Worm (Caenorhabditis elegans): ENCODE data around the gene mec-14.

Gene mec-14

DNA sequence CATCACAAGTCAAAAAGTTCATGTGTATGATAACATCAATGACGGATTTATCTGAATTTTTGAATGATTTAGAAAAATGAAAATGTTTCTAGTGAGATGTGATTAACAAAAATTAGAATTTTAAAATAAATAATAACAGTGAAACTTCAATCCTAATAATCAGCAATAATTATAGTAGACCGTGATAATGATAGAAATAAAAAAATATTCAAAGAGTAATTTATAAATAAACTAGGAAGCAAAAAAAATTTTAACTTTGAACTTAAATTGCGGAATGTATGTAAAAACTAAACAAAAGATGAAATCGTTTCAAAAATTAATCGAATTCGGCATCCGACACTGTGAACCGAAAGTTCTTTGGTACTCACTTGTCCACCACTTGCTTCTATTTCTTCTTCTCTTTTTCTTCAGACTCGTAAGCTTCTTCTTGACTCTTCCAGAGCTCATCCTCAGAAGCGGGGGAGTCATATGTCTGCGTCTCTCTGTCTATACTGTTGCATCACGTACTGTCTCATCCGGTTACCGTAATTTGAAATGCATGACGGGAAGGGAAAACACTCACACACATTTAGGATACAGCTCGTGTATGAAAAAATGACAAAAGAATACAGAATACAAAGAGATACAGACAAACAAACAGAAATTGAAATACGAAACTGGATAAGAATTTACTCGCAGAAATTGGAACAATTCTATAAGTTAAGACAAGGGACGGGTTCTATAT lies at the start of gene mec-14:
Gene mec-14, minus strand, starts transcription at position 51 of the 724 bp plus-strand sequence.
- TF ChIP-seq ama-1 (optimal IDR thresholded peaks at IDR 0.05) (no peak), nhr-25 (tag; optimal IDR thresholded peaks at IDR 0.05) (no peak), unc-55 (GFP tag; optimal IDR thresholded peaks at IDR 0.05) (peak; percentile 68)

DNA sequence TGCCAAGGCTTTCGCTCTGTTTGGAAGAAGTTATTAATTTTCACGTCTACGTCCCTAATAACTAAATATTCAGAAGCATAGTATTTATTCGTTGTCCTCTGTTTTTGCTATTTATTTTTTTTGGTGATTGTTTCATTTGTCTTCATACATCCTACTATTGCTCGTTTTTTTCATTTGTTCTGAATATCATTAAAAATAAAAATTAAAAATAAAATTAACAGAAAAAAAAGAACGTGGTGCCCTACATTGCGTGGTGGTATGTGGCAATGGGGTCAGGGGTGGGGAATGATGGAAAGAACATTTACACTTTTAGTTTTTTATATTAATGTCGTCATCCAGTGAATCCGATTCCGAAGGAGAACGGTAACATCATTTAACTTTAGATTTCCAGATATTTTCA lies 48.3 kb upstream of the mec-14 start, which contains the start of gene ztf-31:
Gene ztf-31, plus strand, starts transcription at position 301 of the 400 bp plus-strand sequence.
- TF ChIP-seq nhr-77 (tag; optimal IDR thresholded peaks at IDR 0.05) (no peak), zag-1 (tag; optimal IDR thresholded peaks at IDR 0.05) (no peak), Y55F3AM.14 (GFP tag; optimal IDR thresholded peaks at IDR 0.05) (no peak), blmp-1 (tag; optimal IDR thresholded peaks at IDR 0.05; ENCODE audit: insufficient read depth) (no peak), ztf-4 (tag; optimal IDR thresholded peaks at IDR 0.05) (no peak), ztf-11 (tag; optimal IDR thresholded peaks at IDR 0.05) (no peak), nhr-6 (tag; optimal IDR thresholded peaks at IDR 0.05) (no peak), fos-1 (tag; optimal IDR thresholded peaks at IDR 0.05) (no peak), nhr-25 (tag; optimal IDR thresholded peaks at IDR 0.05) (no peak), mbf-1 (tag; optimal IDR thresholded peaks at IDR 0.05) (no peak), dmd-4 (tag; optimal IDR thresholded peaks at IDR 0.05) (no peak), elt-1 (tag; optimal IDR thresholded peaks at IDR 0.05) (no peak), aly-2 (tag; optimal IDR thresholded peaks at IDR 0.05) (no peak), gmeb-1 (tag; optimal IDR thresholded peaks at IDR 0.05) (no peak)

DNA sequence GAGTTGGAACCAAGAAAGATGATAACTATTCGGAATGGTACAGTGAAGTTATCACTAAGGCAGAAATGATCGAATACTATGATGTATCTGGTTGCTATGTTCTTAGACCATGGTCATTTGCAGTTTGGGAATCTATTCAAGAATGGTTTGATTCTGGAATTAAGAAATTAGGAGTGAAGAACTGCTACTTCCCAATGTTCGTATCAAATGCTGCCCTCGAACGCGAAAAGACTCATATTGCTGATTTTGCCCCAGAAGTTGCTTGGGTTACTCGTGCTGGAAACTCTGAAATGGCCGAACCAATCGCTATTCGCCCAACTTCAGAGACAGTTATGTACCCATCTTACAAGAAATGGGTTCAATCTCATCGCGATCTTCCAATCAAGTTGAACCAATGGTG lies 46.6 kb upstream of the mec-14 start:
- TF ChIP-seq nhr-11 (tag; optimal IDR thresholded peaks at IDR 0.05) (no peak), Y55F3AM.14 (GFP tag; optimal IDR thresholded peaks at IDR 0.05) (no peak), dmd-4 (tag; optimal IDR thresholded peaks at IDR 0.05) (no peak), mdl-1 (tag; optimal IDR thresholded peaks at IDR 0.05) (no peak), C34F6.9 (tag; optimal IDR thresholded peaks at IDR 0.05) (no peak), ama-1 (optimal IDR thresholded peaks at IDR 0.05) (no peak), ztf-11 (tag; optimal IDR thresholded peaks at IDR 0.05) (no peak)

DNA sequence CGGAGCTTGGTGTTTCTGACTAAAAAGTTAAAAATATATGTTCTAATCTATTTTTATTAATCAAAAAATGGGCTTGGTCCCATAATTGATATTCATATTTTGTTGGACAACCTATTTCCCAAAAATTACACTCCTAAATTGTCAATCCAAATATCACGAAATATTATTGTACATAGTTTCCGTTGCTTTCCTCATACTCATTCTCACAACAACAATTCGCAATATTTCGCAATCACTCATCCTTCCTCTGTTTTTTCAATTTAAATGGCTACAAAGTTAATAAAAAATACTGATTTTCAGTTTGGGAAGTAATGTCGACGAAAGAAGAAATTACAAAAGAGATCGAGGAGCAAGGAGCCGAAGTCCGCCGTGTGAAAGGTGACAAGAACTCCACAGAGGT lies 45.9 kb upstream of the mec-14 start, which contains the start of gene pars-1:
Gene pars-1, plus strand, starts transcription at position 301 of the 400 bp plus-strand sequence.
- TF ChIP-seq zag-1 (tag; optimal IDR thresholded peaks at IDR 0.05): no peak
- TF ChIP-seq nhr-129 (tag; optimal IDR thresholded peaks at IDR 0.05): peak; percentile 22

DNA sequence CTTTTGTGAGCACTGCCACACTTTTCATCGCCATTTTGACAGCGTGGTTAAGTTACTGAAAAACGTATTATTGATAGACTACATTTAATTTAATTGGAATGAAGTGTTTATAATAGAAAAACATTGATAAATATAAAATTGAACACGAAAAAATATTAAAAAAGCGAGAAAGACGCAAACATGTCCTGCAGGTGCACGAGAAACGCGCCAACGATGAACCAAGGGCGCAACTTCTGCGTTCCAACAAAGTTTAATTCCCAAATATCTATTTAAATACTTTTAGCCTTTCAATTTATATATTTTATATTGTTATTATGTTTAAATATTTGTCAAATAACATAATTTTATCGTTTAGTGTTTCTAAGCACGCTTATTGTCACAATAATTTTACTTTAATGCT lies 41.4 kb upstream of the mec-14 start, which contains the start of gene ndus-8:
Gene ndus-8, minus strand, starts transcription at position 55 of the 400 bp plus-strand sequence.
- peak; percentile 67 for TF ChIP-seq crh-2 (tag; optimal IDR thresholded peaks at IDR 0.05)
- TF ChIP-seq sma-3 (GFP tag; optimal IDR thresholded peaks at IDR 0.05): peak; percentile 58
- peak; percentile 54 for TF ChIP-seq nhr-21 (tag; optimal IDR thresholded peaks at IDR 0.05)
- no peak for TF ChIP-seq ztf-11 (tag; optimal IDR thresholded peaks at IDR 0.05)
- TF ChIP-seq sem-4 (tag; optimal IDR thresholded peaks at IDR 0.05): peak; percentile 36
- TF ChIP-seq fos-1 (tag; optimal IDR thresholded peaks at IDR 0.05): peak; percentile 7
- no peak for TF ChIP-seq nhr-237 (tag; optimal IDR thresholded peaks at IDR 0.05)
- TF ChIP-seq snpc-4 (tag; optimal IDR thresholded peaks at IDR 0.05): peak; percentile 74
- peak; percentile 40 for TF ChIP-seq F13H6.1 (tag; optimal IDR thresholded peaks at IDR 0.05)
- peak; percentile 59 for TF ChIP-seq ztf-4 (tag; optimal IDR thresholded peaks at IDR 0.05)
- no peak for TF ChIP-seq ztf-1 (GFP tag; conservative IDR thresholded peaks at IDR 0.05)
- peak; percentile 60 for TF ChIP-seq lin-13 (GFP tag; optimal IDR thresholded peaks at IDR 0.05)
- TF ChIP-seq C34F6.9 (tag; optimal IDR thresholded peaks at IDR 0.05): peak; percentile 79
- peak; percentile 75 for TF ChIP-seq gmeb-1 (tag; optimal IDR thresholded peaks at IDR 0.05)
- TF ChIP-seq elt-1 (tag; optimal IDR thresholded peaks at IDR 0.05): no peak
- peak; percentile 32 for TF ChIP-seq nhr-6 (tag; optimal IDR thresholded peaks at IDR 0.05)
- no peak for TF ChIP-seq ama-1 (optimal IDR thresholded peaks at IDR 0.05)
- peak; percentile 43 for TF ChIP-seq nhr-129 (tag; optimal IDR thresholded peaks at IDR 0.05)
- peak; percentile 69 for TF ChIP-seq nhr-25 (tag; optimal IDR thresholded peaks at IDR 0.05)
- peak; percentile 54 for TF ChIP-seq lin-11 (tag; optimal IDR thresholded peaks at IDR 0.05)
- peak; percentile 59 for TF ChIP-seq egl-27 (tag; optimal IDR thresholded peaks at IDR 0.05)
- TF ChIP-seq lsy-2 (tag; optimal IDR thresholded peaks at IDR 0.05): peak; percentile 61 to 86
- peak; percentile 86 for TF ChIP-seq sma-9 (GFP tag; optimal IDR thresholded peaks at IDR 0.05)
- TF ChIP-seq sma-9 (tag; optimal IDR thresholded peaks at IDR 0.05): no peak
